Fruit fly (Drosophila melanogaster) whole organism, embryonic: ENCODE data around the gene pasi2.
A peak's percentile ranks its signal among the peaks of the same experiment; 100 is the strongest.

Experiments used
- Blimp-1 ChIP-seq: fragments of 200-800 bp; sonication (Bioruptor generic); optimal IDR thresholded peaks from 3 replicates; lab custom pipeline; 2018; ENCODE audit warnings: missing biosample characterization, missing genetic modification characterization, mild to moderate bottlenecking, moderate library complexity, missing genetic modification reagents
- C15 ChIP-seq: fragments of 200-800 bp; sonication (Bioruptor generic); IDR thresholded peaks from 3 replicates; pipeline ENCODE4 v1.3.6; 2022; ENCODE audit warnings: missing biosample characterization, missing genetic modification characterization
- CG12219 ChIP-seq: fragments of 200-800 bp; sonication (Bioruptor generic); optimal IDR thresholded peaks from 3 replicates; lab custom pipeline; 2018; ENCODE audit warnings: missing biosample characterization, mild to moderate bottlenecking, missing genetic modification characterization
- CG12391 ChIP-seq: fragments of 200-800 bp; sonication (Bioruptor generic); optimal IDR thresholded peaks from 3 replicates; lab custom pipeline; 2018; ENCODE audit warnings: missing biosample characterization, mild to moderate bottlenecking, missing genetic modification characterization, moderate library complexity
- CG13624 ChIP-seq: fragments of 200-800 bp; sonication (Bioruptor generic); optimal IDR thresholded peaks from 2 replicates; lab custom pipeline; 2016; ENCODE audit warnings: missing biosample characterization, missing genetic modification characterization
- CG13775 ChIP-seq: fragments of 200-800 bp; sonication (Bioruptor generic); optimal IDR thresholded peaks from 3 replicates; lab custom pipeline; 2017; ENCODE audit warnings: missing biosample characterization, mild to moderate bottlenecking, missing genetic modification characterization
- CG14014 ChIP-seq: fragments of 200-800 bp; sonication (Bioruptor generic); IDR thresholded peaks from 2 replicates; pipeline ENCODE4 v1.3.6; 2022; ENCODE audit warnings: missing biosample characterization, missing genetic modification characterization
- CG1603 ChIP-seq: fragments of 200-800 bp; sonication (Bioruptor generic); optimal IDR thresholded peaks from 2 replicates; lab custom pipeline; 2019; ENCODE audit warnings: missing biosample characterization, mild to moderate bottlenecking, missing genetic modification characterization, moderate library complexity
- CG17186 ChIP-seq: fragments of 200-800 bp; sonication (Bioruptor generic); optimal IDR thresholded peaks from 3 replicates; lab custom pipeline; 2017; ENCODE audit warnings: missing biosample characterization, missing genetic modification reagents, missing genetic modification characterization
- CG17361 ChIP-seq: fragments of 200-800 bp; sonication (Bioruptor generic); IDR thresholded peaks from 3 replicates; pipeline ENCODE4 v1.3.6; 2022; ENCODE audit warnings: missing biosample characterization, missing genetic modification characterization
- CG17568 ChIP-seq: fragments of 200-800 bp; sonication (Bioruptor generic); optimal IDR thresholded peaks from 2 replicates; lab custom pipeline; 2018; ENCODE audit warnings: missing biosample characterization, mild to moderate bottlenecking, missing genetic modification characterization, moderate library complexity
- CG17829 ChIP-seq: fragments of 200-800 bp; optimal IDR thresholded peaks from 2 replicates; lab custom pipeline; 2019; ENCODE audit warnings: missing biosample characterization, mild to moderate bottlenecking, missing genetic modification characterization, moderate library complexity
- CG18262 ChIP-seq: fragments of 200-800 bp; optimal IDR thresholded peaks from 3 replicates; lab custom pipeline; 2019; ENCODE audit warnings: missing biosample characterization, mild to moderate bottlenecking, missing genetic modification characterization, moderate library complexity
- CG2678 ChIP-seq: fragments of 200-800 bp; sonication (Bioruptor generic); optimal IDR thresholded peaks from 3 replicates; lab custom pipeline; 2019; ENCODE audit warnings: missing biosample characterization, mild to moderate bottlenecking, missing genetic modification characterization, moderate library complexity
- CG2712 ChIP-seq: fragments of 200-800 bp; optimal IDR thresholded peaks from 3 replicates; lab custom pipeline; 2019; ENCODE audit warnings: missing biosample characterization, mild to moderate bottlenecking, missing genetic modification characterization, moderate library complexity
- CG30403 ChIP-seq: fragments of 200-800 bp; sonication (Bioruptor generic); optimal IDR thresholded peaks from 3 replicates; lab custom pipeline; 2016; ENCODE audit warnings: missing biosample characterization, missing genetic modification characterization
- CG33557 ChIP-seq: fragments of 200-800 bp; sonication (Bioruptor generic); optimal IDR thresholded peaks from 2 replicates; lab custom pipeline; 2019; ENCODE audit warnings: missing biosample characterization, mild to moderate bottlenecking, missing genetic modification characterization, moderate library complexity
- CG34224 ChIP-seq: fragments of 200-800 bp; sonication (Bioruptor generic); IDR thresholded peaks from 3 replicates; pipeline ENCODE4 v1.3.6; 2022; ENCODE audit warnings: missing biosample characterization, missing genetic modification characterization; ENCODE audit not compliant: partially characterized antibody
- CG7271 ChIP-seq: fragments of 200-800 bp; sonication (Bioruptor generic); optimal IDR thresholded peaks from 2 replicates; lab custom pipeline; 2018; ENCODE audit warnings: missing biosample characterization, mild to moderate bottlenecking, missing genetic modification characterization, moderate library complexity
- CG7839 ChIP-seq: fragments of 200-800 bp; sonication (Bioruptor generic); optimal IDR thresholded peaks from 3 replicates; lab custom pipeline; 2018; ENCODE audit warnings: missing biosample characterization, mild to moderate bottlenecking, missing genetic modification characterization, moderate library complexity
- CG8944 ChIP-seq: fragments of 200-800 bp; sonication (Bioruptor generic); optimal IDR thresholded peaks from 3 replicates; lab custom pipeline; 2016; ENCODE audit warnings: missing biosample characterization, missing genetic modification characterization
- Drgx ChIP-seq: fragments of 200-800 bp; sonication (Bioruptor generic); IDR thresholded peaks from 2 replicates; pipeline ENCODE4 v1.3.6; 2022; ENCODE audit warnings: missing biosample characterization, missing genetic modification characterization
- Eip74EF ChIP-seq, 2 experiments: fragments of 200-800 bp in 1 of 2; fragments of >200 bp in 1 of 2; sonication (Bioruptor generic) in 1 of 2; optimal IDR thresholded peaks; 2 replicates each; lab custom pipeline; 2017 to 2019; ENCODE audit warnings: missing biosample characterization in 2 of 2, missing genetic modification characterization in 2 of 2, mild to moderate bottlenecking in 1 of 2, moderate library complexity in 1 of 2
- Ets65A ChIP-seq: fragments of 200-800 bp; sonication (Bioruptor generic); peaks from one replicate; lab custom pipeline; 2016; ENCODE audit warnings: missing biosample characterization, missing genetic modification characterization
- Hand ChIP-seq: fragments of 200-800 bp; sonication (Bioruptor generic); optimal IDR thresholded peaks from 2 replicates; lab custom pipeline; 2017; ENCODE audit warnings: mild to moderate bottlenecking, missing biosample characterization, missing genetic modification reagents, missing genetic modification characterization
- Jarid2 ChIP-seq: fragments of 200-800 bp; sonication (Bioruptor generic); optimal IDR thresholded peaks from 3 replicates; lab custom pipeline; 2017; ENCODE audit warnings: mild to moderate bottlenecking, missing biosample characterization, missing genetic modification reagents, missing genetic modification characterization
- MESR4 ChIP-seq: fragments of 200-800 bp; sonication (Bioruptor generic); optimal IDR thresholded peaks from 2 replicates; lab custom pipeline; 2018; ENCODE audit warnings: missing biosample characterization, mild to moderate bottlenecking, missing genetic modification characterization, moderate library complexity
- Oli ChIP-seq: fragments of 200-800 bp; sonication (Bioruptor generic); optimal IDR thresholded peaks from 2 replicates; lab custom pipeline; 2018; ENCODE audit warnings: missing biosample characterization, mild to moderate bottlenecking, missing genetic modification characterization, moderate library complexity
- Rx ChIP-seq: fragments of 200-800 bp; sonication (Bioruptor generic); IDR thresholded peaks from 2 replicates; pipeline ENCODE4 v1.3.6; 2022; ENCODE audit warnings: missing biosample characterization, missing genetic modification characterization
- Sox102F ChIP-seq: fragments of 200-800 bp; sonication (Bioruptor generic); optimal IDR thresholded peaks from 2 replicates; lab custom pipeline; 2018; ENCODE audit warnings: missing biosample characterization, mild to moderate bottlenecking, missing genetic modification characterization, moderate library complexity
- Xrp1 ChIP-seq: fragments of 200-800 bp; sonication (Bioruptor generic); IDR thresholded peaks from 2 replicates; pipeline ENCODE4 v1.3.6; 2022; ENCODE audit warnings: missing biosample characterization, missing genetic modification characterization
- az2 ChIP-seq: fragments of 200-800 bp; sonication (Bioruptor generic); optimal IDR thresholded peaks from 3 replicates; lab custom pipeline; 2016; ENCODE audit warnings: missing biosample characterization, missing genetic modification characterization
- cato ChIP-seq: fragments of 200-800 bp; sonication (Bioruptor generic); optimal IDR thresholded peaks from 2 replicates; lab custom pipeline; 2016; ENCODE audit warnings: missing biosample characterization, missing genetic modification characterization, borderline replicate concordance
- chif ChIP-seq, 2 experiments: fragments of 200-800 bp; sonication (Bioruptor generic); optimal IDR thresholded peaks; 3 replicates each; lab custom pipeline; 2016; ENCODE audit warnings: missing biosample characterization in 2 of 2, missing genetic modification characterization in 2 of 2
- dati ChIP-seq: fragments of 200-800 bp; sonication (Bioruptor generic); IDR thresholded peaks from 2 replicates; pipeline ENCODE4 v1.3.6; 2022; ENCODE audit warnings: missing biosample characterization, missing genetic modification characterization
- dmrt11E ChIP-seq: fragments of 200-800 bp; sonication (Bioruptor generic); optimal IDR thresholded peaks from 3 replicates; lab custom pipeline; 2018; ENCODE audit warnings: missing biosample characterization, mild to moderate bottlenecking, missing genetic modification characterization, moderate library complexity
- ftz-f1 ChIP-seq: fragments of 200-800 bp; sonication (Bioruptor generic); optimal IDR thresholded peaks from 2 replicates; lab custom pipeline; 2016; ENCODE audit warnings: missing biosample characterization, missing genetic modification characterization
- kni ChIP-seq: fragments of 200-800 bp; sonication (Bioruptor generic); optimal IDR thresholded peaks from 3 replicates; lab custom pipeline; 2017; ENCODE audit warnings: mild to moderate bottlenecking, missing biosample characterization, missing genetic modification reagents, missing genetic modification characterization
- lilli ChIP-seq: fragments of 200-800 bp; sonication (Bioruptor generic); optimal IDR thresholded peaks from 3 replicates; lab custom pipeline; 2016; ENCODE audit warnings: missing biosample characterization, missing genetic modification characterization
- lola ChIP-seq, 3 experiments: fragments of >200 bp in 2 of 3; fragments of 200-800 bp in 1 of 3; sonication (Bioruptor generic) in 1 of 3; optimal IDR thresholded peaks; 2 replicates each; lab custom pipeline; 2017 to 2019; ENCODE audit warnings: missing biosample characterization in 3 of 3, missing genetic modification characterization in 3 of 3, mild to moderate bottlenecking in 1 of 3, moderate library complexity in 1 of 3
- nmo ChIP-seq: fragments of 200-800 bp; sonication (Bioruptor generic); optimal IDR thresholded peaks from 2 replicates; lab custom pipeline; 2018; ENCODE audit warnings: missing biosample characterization, mild to moderate bottlenecking, missing genetic modification characterization, moderate library complexity
- nom ChIP-seq: fragments of 200-800 bp; sonication (Bioruptor generic); optimal IDR thresholded peaks from 2 replicates; lab custom pipeline; 2017; ENCODE audit warnings: missing biosample characterization, missing genetic modification characterization, mild to moderate bottlenecking, moderate library complexity, missing genetic modification reagents
- prd ChIP-seq, 3 experiments: fragments of >200 bp in 2 of 3; fragments of 200-800 bp in 1 of 3; sonication (Bioruptor generic) in 1 of 3; optimal IDR thresholded peaks in 2 of 3; IDR thresholded peaks in 1 of 3; 2 replicates in 2 of 3; 3 replicates in 1 of 3; pipeline versions ENCODE4 v1.3.6 to Lab custom; 2017 to 2022; ENCODE audit warnings: missing biosample characterization in 1 of 3, missing genetic modification characterization in 1 of 3
- pros ChIP-seq: fragments of 200-800 bp; sonication (Bioruptor generic); optimal IDR thresholded peaks from 3 replicates; lab custom pipeline; 2019; ENCODE audit warnings: missing biosample characterization, mild to moderate bottlenecking, missing genetic modification characterization, moderate library complexity
- sens ChIP-seq: fragments of 200-800 bp; sonication (Bioruptor generic); peaks from one replicate; lab custom pipeline; 2016; ENCODE audit warnings: missing biosample characterization, missing genetic modification characterization
- trh ChIP-seq: fragments of 200-800 bp; sonication (Bioruptor generic); optimal IDR thresholded peaks from 2 replicates; lab custom pipeline; 2016; ENCODE audit warnings: missing biosample characterization, missing genetic modification characterization
- twi ChIP-seq: fragments of 200-800 bp; optimal IDR thresholded peaks from 2 replicates; lab custom pipeline; 2019; ENCODE audit warnings: missing biosample characterization, mild to moderate bottlenecking, missing genetic modification characterization, moderate library complexity
- usp ChIP-seq: fragments of >200 bp; optimal IDR thresholded peaks from 2 replicates; lab custom pipeline; 2017; ENCODE audit warnings: missing biosample characterization, missing genetic modification characterization

Gene pasi2

DNA sequence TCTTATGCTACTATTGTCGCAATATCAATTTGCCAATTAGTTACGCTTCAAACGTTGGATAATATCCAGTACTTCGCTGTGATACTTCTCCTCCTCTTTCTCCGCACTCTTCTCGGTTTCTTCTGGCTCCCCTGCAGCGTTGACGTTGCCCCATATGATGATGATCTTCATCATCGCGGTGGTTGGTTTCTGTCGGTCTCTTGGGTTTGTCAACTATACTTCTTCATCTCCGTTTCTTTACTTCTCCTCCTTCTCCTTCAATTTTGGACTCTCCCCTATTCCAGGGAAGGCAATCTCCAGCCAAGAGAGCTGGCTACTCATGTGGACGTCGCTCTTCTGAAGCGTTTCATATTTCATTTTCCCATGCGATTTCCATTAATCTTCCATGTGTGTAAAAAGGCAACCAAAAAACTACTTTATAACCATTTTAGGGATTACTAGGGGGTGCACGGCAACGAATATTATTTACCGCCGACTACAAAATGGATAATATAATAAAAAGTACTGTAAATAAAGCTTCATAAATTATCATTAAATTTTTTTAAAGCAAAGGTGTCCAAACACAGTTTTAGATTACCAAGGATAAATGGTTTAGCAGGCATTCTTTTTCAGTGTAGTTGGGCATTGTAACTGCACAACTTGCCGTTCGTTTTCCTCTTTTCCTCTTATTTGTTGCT is 12.9 kb downstream of the pasi2 start:
- TF ChIP-seq twi (tag; lab: Kevin White, UChicago) (peak; percentile 84), ftz-f1 (GFP tag; lab: Kevin White, UChicago) (no peak), CG7271 (tag; lab: Kevin White, UChicago) (no peak), CG17186 (GFP tag; lab: Kevin White, UChicago) (no peak), CG2712 (tag; lab: Kevin White, UChicago) (peak; percentile 29), cato (no peak), pros (GFP tag; lab: Kevin White, UChicago) (peak; percentile 91), lola (GFP tag; optimal IDR thresholded peaks at IDR 0.05; lab: Kevin White, UChicago) (peak in 1 of 3 experiments; percentile 48), Sox102F (GFP tag; lab: Kevin White, UChicago) (peak; percentile 17), az2 (GFP tag; lab: Kevin White, UChicago) (peak; percentile 10), nom (GFP tag; lab: Kevin White, UChicago) (peak; percentile 73), CG7839 (tag; lab: Kevin White, UChicago) (peak; percentile 20), Rx (GFP tag; lab: Robert Waterston, UW) (0 out of 2 replicates have a peak, but pooled peaks have one; percentile 7), CG34224 (no peak), Jarid2 (GFP tag; lab: Kevin White, UChicago) (no peak), Blimp-1 (GFP tag; lab: Kevin White, UChicago) (peak; percentile 28), CG33557 (GFP tag; lab: Kevin White, UChicago) (peak; percentile 28), CG8944 (GFP tag; lab: Kevin White, UChicago) (no peak), usp (GFP tag; lab: Kevin White, UChicago) (no peak), Eip74EF (GFP tag; optimal IDR thresholded peaks at IDR 0.05; lab: Kevin White, UChicago) (no peak), Xrp1 (GFP tag; lab: Robert Waterston, UW) (peak; percentile 61), CG14014 (GFP tag; lab: Robert Waterston, UW) (no peak), CG18262 (tag; lab: Kevin White, UChicago) (peak; percentile 51), CG2678 (tag; lab: Kevin White, UChicago) (peak; percentile 20), Drgx (GFP tag; lab: Robert Waterston, UW) (peak; percentile 83), dmrt11E (peak; percentile 71), chif (GFP tag; optimal IDR thresholded peaks at IDR 0.05; lab: Kevin White, UChicago) (peak in 1 of 2 experiments; percentile 5), CG1603 (tag; lab: Kevin White, UChicago) (peak; percentile 19), CG17829 (peak; percentile 46), Hand (GFP tag; lab: Kevin White, UChicago) (no peak), trh (GFP tag; lab: Kevin White, UChicago) (no peak), Oli (tag; lab: Kevin White, UChicago) (peak; percentile 31), sens (GFP tag; lab: Kevin White, UChicago) (peak; percentile 47), CG12391 (peak; percentile 53), lilli (GFP tag; lab: Kevin White, UChicago) (peak; percentile 40), MESR4 (no peak), kni (GFP tag; lab: Kevin White, UChicago) (no peak), CG30403 (GFP tag; lab: Kevin White, UChicago) (peak; percentile 19), CG13775 (peak; percentile 9), CG17361 (peak; percentile 37; the same call in 1 of the 3 replicates), CG13624 (GFP tag; lab: Kevin White, UChicago) (no peak), dati (GFP tag; lab: Robert Waterston, UW) (no peak), prd (optimal IDR thresholded peaks at IDR 0.05; lab: Kevin White, UChicago) (no peak), prd (GFP tag; IDR thresholded peaks at IDR 0.05; lab: Robert Waterston, UW) (peak; percentile 48; the same call in 2 of the 3 replicates), CG17568 (GFP tag; lab: Kevin White, UChicago) (peak; percentile 40), C15 (GFP tag; lab: Robert Waterston, UW) (no peak), nmo (GFP tag; lab: Kevin White, UChicago) (no peak), CG12219 (no peak), Ets65A (GFP tag; lab: Kevin White, UChicago) (peak; percentile 66)
